Worm (Caenorhabditis elegans): ENCODE results near the gene viro-2.
A peak's percentile ranks its signal among the peaks of the same experiment; 100 is the strongest.

The viro-2 gene

ce11 chrIII:7150162-7150561, 21.5 kb downstream of the viro-2 start:
- TF ChIP-seq ceh-14 (tag; optimal IDR thresholded peaks at IDR 0.05) (no peak), npax-4 (tag; optimal IDR thresholded peaks at IDR 0.05) (no peak), F13H6.1 (tag; optimal IDR thresholded peaks at IDR 0.05) (no peak), elt-4 (tag; optimal IDR thresholded peaks at IDR 0.05) (no peak), sox-4 (tag; optimal IDR thresholded peaks at IDR 0.05) (no peak)

DNA sequence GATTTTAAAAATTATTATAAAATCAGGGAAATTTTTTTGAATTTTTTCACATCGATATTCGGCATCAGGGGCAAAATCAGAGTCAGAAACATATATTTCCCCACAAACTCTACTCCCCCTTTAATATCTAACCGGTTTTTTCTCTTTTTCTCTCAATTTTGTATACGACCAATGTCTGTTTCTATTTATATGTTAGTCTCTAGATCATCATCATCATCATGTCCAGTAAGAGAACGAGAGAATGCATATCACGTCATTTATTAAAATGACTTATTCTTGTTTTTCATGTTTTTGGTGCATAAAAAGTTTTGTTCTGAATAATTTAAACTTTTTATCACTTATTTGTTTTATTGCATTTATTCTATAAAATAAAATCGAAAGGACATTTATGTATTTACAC, 23.9 kb downstream of the viro-2 start:
- no peak for TF ChIP-seq ceh-2 (tag; optimal IDR thresholded peaks at IDR 0.05)
- no peak for TF ChIP-seq fax-1 (tag; optimal IDR thresholded peaks at IDR 0.05)
- no peak for TF ChIP-seq eyg-1 (tag; optimal IDR thresholded peaks at IDR 0.05)
- no peak for TF ChIP-seq fkh-10 (GFP tag; optimal IDR thresholded peaks at IDR 0.05)
- no peak for TF ChIP-seq ceh-9 (tag; optimal IDR thresholded peaks at IDR 0.05)
- TF ChIP-seq pros-1 (tag; optimal IDR thresholded peaks at IDR 0.05) = no peak

ce11 chrIII:7153747-7154238, 25.1 kb downstream of the viro-2 start, which contains the start of gene ogt-1:
Gene ogt-1, minus strand, starts transcription at chrIII:7153797.
- TF ChIP-seq tbx-7 (tag; optimal IDR thresholded peaks at IDR 0.05) (no peak), ceh-14 (tag; optimal IDR thresholded peaks at IDR 0.05) (no peak), K02D7.2 (tag; optimal IDR thresholded peaks at IDR 0.05) (no peak), nfya-1 (tag; optimal IDR thresholded peaks at IDR 0.05) (peak; percentile 93), ahr-1 (tag; optimal IDR thresholded peaks at IDR 0.05) (no peak), unc-55 (GFP tag; optimal IDR thresholded peaks at IDR 0.05) (peak; percentile 78), ceh-9 (tag; optimal IDR thresholded peaks at IDR 0.05) (no peak), che-1 (tag; optimal IDR thresholded peaks at IDR 0.05) (no peak), F13H6.1 (tag; optimal IDR thresholded peaks at IDR 0.05) (no peak), eyg-1 (tag; optimal IDR thresholded peaks at IDR 0.05) (no peak), hlh-6 (tag; optimal IDR thresholded peaks at IDR 0.05) (no peak), ceh-48 (tag; optimal IDR thresholded peaks at IDR 0.05) (no peak), ets-4 (tag; optimal IDR thresholded peaks at IDR 0.05) (no peak), unc-42 (tag; optimal IDR thresholded peaks at IDR 0.05) (peak; percentile 66), hlh-15 (tag; optimal IDR thresholded peaks at IDR 0.05) (no peak), ceh-2 (tag; optimal IDR thresholded peaks at IDR 0.05) (no peak), Y22D7AL.16 (tag; optimal IDR thresholded peaks at IDR 0.05) (no peak), nhr-11 (tag; optimal IDR thresholded peaks at IDR 0.05) (no peak), C08G9.2 (tag; optimal IDR thresholded peaks at IDR 0.05) (no peak), rnt-1 (tag; optimal IDR thresholded peaks at IDR 0.05) (peak; percentile 14), ztf-16 (tag; optimal IDR thresholded peaks at IDR 0.05) (no peak), mec-3 (tag; optimal IDR thresholded peaks at IDR 0.05; ENCODE audit: borderline replicate concordance) (no peak), sdc-2 (tag; optimal IDR thresholded peaks at IDR 0.05) (no peak), pag-3 (tag; optimal IDR thresholded peaks at IDR 0.05; ENCODE audit: borderline replicate concordance) (no peak), hlh-30 (tag; optimal IDR thresholded peaks at IDR 0.05; ENCODE audit: insufficient read depth) (no peak), ceh-31 (tag; optimal IDR thresholded peaks at IDR 0.05) (peak; percentile 68), elt-2 (tag; optimal IDR thresholded peaks at IDR 0.05) (no peak), ceh-18 (tag; optimal IDR thresholded peaks at IDR 0.05) (peak; percentile 9), pha-4 (tag; optimal IDR thresholded peaks at IDR 0.05) (no peak), hlh-8 (tag; optimal IDR thresholded peaks at IDR 0.05) (no peak), lin-11 (tag; optimal IDR thresholded peaks at IDR 0.05) (no peak), T23F11.4 (GFP tag; optimal IDR thresholded peaks at IDR 0.05) (no peak), npax-4 (tag; optimal IDR thresholded peaks at IDR 0.05) (no peak), ceh-34 (tag; optimal IDR thresholded peaks at IDR 0.05) (no peak), syd-9 (tag; optimal IDR thresholded peaks at IDR 0.05) (no peak), K09A11.1 (tag; optimal IDR thresholded peaks at IDR 0.05; ENCODE audit: insufficient read depth) (no peak), pax-1 (tag; optimal IDR thresholded peaks at IDR 0.05) (peak; percentile 79), pqm-1 (tag; optimal IDR thresholded peaks at IDR 0.05) (no peak), lim-6 (tag; optimal IDR thresholded peaks at IDR 0.05) (no peak), odd-2 (tag; optimal IDR thresholded peaks at IDR 0.05) (no peak), dve-1 (tag; optimal IDR thresholded peaks at IDR 0.05) (peak; percentile 12), tbx-2 (tag; optimal IDR thresholded peaks at IDR 0.05) (peak; percentile 4), pat-9 (tag; optimal IDR thresholded peaks at IDR 0.05) (no peak), ref-2 (tag; optimal IDR thresholded peaks at IDR 0.05) (no peak)

Measured in whole organism, late embryonic.